Worm (Caenorhabditis elegans): ENCODE measurements around the gene R05F9.9.

Gene R05F9.9

DNA sequence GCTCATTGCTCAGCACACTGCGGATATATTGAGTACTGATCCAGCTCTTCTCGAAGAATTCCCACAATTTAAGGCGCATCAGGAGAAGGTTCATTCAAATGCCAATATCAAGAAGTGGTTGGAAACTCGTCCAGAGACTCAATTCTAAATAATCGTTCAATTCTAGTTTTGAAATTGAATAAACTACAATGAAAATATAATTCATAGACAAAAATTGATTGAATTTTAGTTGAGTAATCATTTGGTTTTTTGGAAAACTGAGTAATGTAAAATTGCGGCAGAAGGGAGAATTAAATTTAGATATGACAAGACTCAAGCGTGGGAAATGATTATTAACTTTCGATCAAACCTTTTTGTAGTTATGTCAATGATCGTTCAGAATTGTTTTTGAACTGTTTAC is 17.5 kb downstream of the R05F9.9 start:
- TF ChIP-seq fkh-10 (GFP tag; optimal IDR thresholded peaks at IDR 0.05) (no peak), ets-4 (tag; optimal IDR thresholded peaks at IDR 0.05) (no peak)

DNA sequence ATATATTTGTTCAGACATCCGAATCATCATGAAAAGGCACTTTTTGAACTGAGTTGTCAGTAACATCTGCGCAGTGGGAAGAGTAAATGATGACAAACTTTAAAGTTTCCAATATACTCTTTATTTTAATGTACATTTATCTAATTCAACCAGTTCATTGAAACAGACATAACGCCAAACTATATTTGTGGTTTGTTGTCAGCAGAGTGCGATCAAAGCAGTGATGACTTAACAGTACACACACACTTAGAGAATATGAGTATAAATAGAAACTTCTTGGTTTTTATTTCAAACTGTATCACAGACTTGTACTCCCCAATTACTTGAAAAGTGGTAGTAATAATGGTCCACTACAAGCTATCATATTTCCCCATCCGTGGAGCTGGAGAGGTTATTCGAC is 18.5 kb downstream of the R05F9.9 start, which contains the start of gene gst-8:
Gene gst-8, plus strand, starts transcription at position 301 of the 400 bp plus-strand sequence.
- TF ChIP-seq fkh-10 (GFP tag; optimal IDR thresholded peaks at IDR 0.05): no peak
- TF ChIP-seq F13H6.1 (tag; optimal IDR thresholded peaks at IDR 0.05): no peak
- no peak for TF ChIP-seq ceh-22 (tag; optimal IDR thresholded peaks at IDR 0.05)
- no peak for TF ChIP-seq pha-4 (tag; optimal IDR thresholded peaks at IDR 0.05)
- no peak for TF ChIP-seq dve-1 (tag; optimal IDR thresholded peaks at IDR 0.05)
- TF ChIP-seq sox-2 (GFP tag; IDR thresholded peaks at IDR 0.05): no peak

DNA sequence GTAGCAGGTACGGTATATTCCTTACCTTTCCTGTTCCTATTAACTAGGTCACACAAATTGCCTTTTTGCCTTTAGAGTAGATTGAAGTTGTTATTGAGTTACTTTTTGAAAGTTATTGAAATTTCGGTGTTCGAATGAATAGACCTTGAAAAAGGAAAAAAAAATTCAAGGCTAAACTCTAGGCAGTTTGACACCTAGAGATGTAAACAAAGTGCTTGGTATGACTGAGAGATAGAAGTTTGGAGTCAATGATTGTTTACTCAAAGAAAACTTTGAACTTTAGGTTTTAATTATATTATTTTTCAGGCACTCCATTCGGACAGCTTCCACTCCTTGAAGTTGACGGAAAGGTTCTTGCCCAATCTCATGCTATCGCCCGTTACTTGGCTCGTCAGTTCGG is 19.4 kb downstream of the R05F9.9 start:
- no peak for TF ChIP-seq pros-1 (tag; optimal IDR thresholded peaks at IDR 0.05)
- no peak for TF ChIP-seq ceh-34 (tag; optimal IDR thresholded peaks at IDR 0.05)

DNA sequence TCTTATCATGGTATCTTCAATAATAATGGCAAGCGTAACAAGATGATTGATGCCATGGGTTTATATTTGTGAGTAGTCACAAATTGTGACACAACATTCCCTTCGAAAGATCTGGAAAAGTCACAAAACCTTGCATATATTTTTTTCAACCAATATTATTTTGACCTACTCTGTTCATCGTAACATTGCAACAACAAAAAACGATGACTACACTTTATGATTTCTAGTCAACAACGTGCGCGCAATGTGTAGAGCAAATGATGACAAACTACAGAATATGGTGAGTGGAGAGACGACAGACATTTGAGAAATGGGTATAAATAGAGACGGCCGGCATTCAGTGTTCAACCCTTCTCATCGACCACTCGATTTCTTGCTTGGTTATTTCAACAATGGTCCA is 20.2 kb downstream of the R05F9.9 start, which contains the start of gene gst-7:
Gene gst-7, plus strand, starts transcription at position 336 of the 400 bp plus-strand sequence.
- peak; percentile 59 for TF ChIP-seq elt-2 (tag; optimal IDR thresholded peaks at IDR 0.05)
- TF ChIP-seq unc-55 (GFP tag; optimal IDR thresholded peaks at IDR 0.05): no peak
- no peak for TF ChIP-seq ama-1 (optimal IDR thresholded peaks at IDR 0.05)

DNA sequence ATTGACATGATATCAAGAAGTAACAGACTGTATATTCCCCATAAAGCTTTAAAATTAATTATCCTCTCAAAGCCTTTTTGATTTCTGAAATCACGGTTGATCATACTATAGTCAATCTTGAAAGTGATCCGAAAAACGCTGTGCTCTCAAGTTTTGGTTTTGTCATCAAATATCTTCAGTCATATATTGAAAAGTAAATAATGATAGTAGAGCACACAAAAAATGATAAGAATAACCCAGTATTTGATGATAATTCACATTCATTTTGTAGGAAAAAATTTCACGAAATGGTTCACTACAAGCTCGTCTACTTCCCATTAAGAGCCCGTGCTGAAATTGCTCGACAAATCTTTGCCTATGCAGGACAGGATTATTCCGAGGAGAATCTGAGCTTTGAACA is 22.3 kb downstream of the R05F9.9 start, which contains the start of gene gst-6:
Gene gst-6, plus strand, starts transcription at position 263 of the 400 bp plus-strand sequence.
- TF ChIP-seq ttx-3 (tag; optimal IDR thresholded peaks at IDR 0.05): no peak
- TF ChIP-seq sdc-2 (tag; optimal IDR thresholded peaks at IDR 0.05): no peak
- no peak for TF ChIP-seq ceh-34 (tag; optimal IDR thresholded peaks at IDR 0.05)
- no peak for TF ChIP-seq C08G9.2 (tag; optimal IDR thresholded peaks at IDR 0.05)
- no peak for TF ChIP-seq gmeb-2 (tag; optimal IDR thresholded peaks at IDR 0.05)
- TF ChIP-seq elt-2 (tag; optimal IDR thresholded peaks at IDR 0.05): peak; percentile 30

DNA sequence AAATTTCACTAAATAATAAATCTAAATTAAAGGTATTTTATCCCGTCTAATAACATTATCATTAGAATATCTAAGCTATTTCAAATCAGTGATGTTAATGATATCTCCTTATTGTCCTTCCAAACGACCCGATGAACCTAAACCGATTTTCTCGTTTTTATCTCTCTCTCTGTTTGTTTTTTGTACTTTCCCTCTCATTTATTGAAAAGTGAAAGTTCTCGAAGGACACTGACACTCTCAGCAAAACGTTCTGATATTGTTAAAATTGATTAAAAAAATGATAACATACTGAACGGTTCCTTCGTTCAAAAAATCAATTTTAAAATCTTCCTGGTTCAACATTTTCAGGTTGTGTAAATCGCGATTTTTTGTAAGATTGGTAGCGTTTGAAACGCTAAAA is 25.8 kb downstream of the R05F9.9 start, which contains the start of gene F11G11.13:
Gene F11G11.13, minus strand, starts transcription at position 89 of the 400 bp plus-strand sequence.
- no peak for TF ChIP-seq ceh-18 (tag; optimal IDR thresholded peaks at IDR 0.05)
- TF ChIP-seq unc-55 (GFP tag; optimal IDR thresholded peaks at IDR 0.05): no peak
- TF ChIP-seq gmeb-2 (tag; optimal IDR thresholded peaks at IDR 0.05): no peak
- TF ChIP-seq eyg-1 (tag; optimal IDR thresholded peaks at IDR 0.05): no peak
- TF ChIP-seq pax-1 (tag; optimal IDR thresholded peaks at IDR 0.05): no peak
- TF ChIP-seq ceh-9 (tag; optimal IDR thresholded peaks at IDR 0.05): no peak

DNA sequence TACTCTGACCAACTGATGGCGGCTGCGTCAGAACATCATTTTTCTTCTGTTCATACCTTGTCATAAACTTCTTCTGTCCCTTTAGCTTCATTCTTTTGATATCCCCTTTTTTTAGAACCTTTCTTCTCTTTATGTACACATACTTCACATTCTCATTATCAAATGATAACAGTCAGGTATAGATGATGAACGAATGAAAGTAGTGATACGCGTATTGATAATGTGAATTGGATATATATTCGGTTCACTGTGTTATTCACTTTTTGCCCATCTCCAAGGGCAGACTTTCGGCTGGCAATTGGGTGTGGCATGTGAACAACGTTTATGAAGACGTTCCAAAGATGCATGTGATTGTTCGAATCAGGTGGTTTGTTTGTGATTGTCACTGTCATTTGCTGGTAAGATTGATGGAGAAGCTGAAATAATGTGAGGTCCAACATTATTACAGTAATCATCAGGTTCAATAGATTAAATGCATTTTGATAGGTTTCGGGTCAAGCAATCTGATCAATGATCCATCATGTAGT is 27.5 kb downstream of the R05F9.9 start, which contains the start of gene F11G11.15:
Gene F11G11.15, plus strand, starts transcription at position 511 of the 527 bp plus-strand sequence.
- no peak for TF ChIP-seq hlh-8 (tag; optimal IDR thresholded peaks at IDR 0.05)
- no peak for TF ChIP-seq unc-3 (GFP tag; conservative IDR thresholded peaks at IDR 0.05)
- no peak for TF ChIP-seq unc-3 (tag; optimal IDR thresholded peaks at IDR 0.05)
- no peak for TF ChIP-seq hlh-6 (tag; optimal IDR thresholded peaks at IDR 0.05)
- TF ChIP-seq hlh-30 (tag; optimal IDR thresholded peaks at IDR 0.05; ENCODE audit: insufficient read depth): no peak
- TF ChIP-seq odd-2 (tag; optimal IDR thresholded peaks at IDR 0.05): no peak
- no peak for TF ChIP-seq ttx-3 (tag; optimal IDR thresholded peaks at IDR 0.05)
- TF ChIP-seq C08G9.2 (tag; optimal IDR thresholded peaks at IDR 0.05): no peak
- no peak for TF ChIP-seq nfya-1 (tag; optimal IDR thresholded peaks at IDR 0.05)
- no peak for TF ChIP-seq nhr-11 (tag; optimal IDR thresholded peaks at IDR 0.05)
- no peak for TF ChIP-seq elt-4 (tag; optimal IDR thresholded peaks at IDR 0.05)

Measured in whole organism, late embryonic.